Fruit fly (Drosophila melanogaster) whole organism, pupa: Measurements from ENCODE around the gene hfp.

Experiments
- CG12605 ChIP-seq: fragments of 200-800 bp; sonication (Bioruptor generic); IDR thresholded peaks from 2 replicates; pipeline ENCODE4 v1.3.6; 2022; ENCODE audit warnings: missing biosample characterization, missing genetic modification characterization
- CG13204 ChIP-seq: fragments of 200-800 bp; sonication (Bioruptor generic); optimal IDR thresholded peaks from 2 replicates; lab custom pipeline; 2018; ENCODE audit warnings: missing biosample characterization, mild to moderate bottlenecking, missing genetic modification characterization, moderate library complexity
- CG15710 ChIP-seq: fragments of 200-800 bp; sonication (Bioruptor generic); optimal IDR thresholded peaks from 2 replicates; lab custom pipeline; 2018; ENCODE audit warnings: missing biosample characterization, mild to moderate bottlenecking, missing genetic modification characterization, moderate library complexity
- CG17806 ChIP-seq: fragments of 200-800 bp; sonication (Bioruptor generic); optimal IDR thresholded peaks from 2 replicates; lab custom pipeline; 2018; ENCODE audit warnings: missing biosample characterization, mild to moderate bottlenecking, missing genetic modification characterization, moderate library complexity
- CG32121 ChIP-seq: fragments of 200-800 bp; sonication (Bioruptor generic); IDR thresholded peaks from 2 replicates; pipeline ENCODE4 v1.3.6; 2022; ENCODE audit warnings: missing biosample characterization, missing genetic modification characterization
- CG4496 ChIP-seq: fragments of 200-800 bp; sonication (Bioruptor generic); IDR thresholded peaks from 3 replicates; pipeline ENCODE4 v1.3.6; 2022; ENCODE audit warnings: missing biosample characterization, missing genetic modification characterization
- CG9948 ChIP-seq: fragments of 200-800 bp; sonication (Bioruptor generic); optimal IDR thresholded peaks from 2 replicates; lab custom pipeline; 2018; ENCODE audit warnings: missing biosample characterization, mild to moderate bottlenecking, missing genetic modification characterization, moderate library complexity
- D1 ChIP-seq: fragments of 200-800 bp; sonication (Bioruptor generic); optimal IDR thresholded peaks from 2 replicates; lab custom pipeline; 2018; ENCODE audit warnings: missing biosample characterization, mild to moderate bottlenecking, missing genetic modification characterization, moderate library complexity
- EcR ChIP-seq: fragments of 200-800 bp; sonication (Bioruptor generic); optimal IDR thresholded peaks from 3 replicates; lab custom pipeline; 2019; ENCODE audit warnings: missing biosample characterization, missing genetic modification characterization, mild to moderate bottlenecking, moderate library complexity, missing genetic modification reagents
- Pif1B ChIP-seq: fragments of 200-800 bp; sonication (Bioruptor generic); optimal IDR thresholded peaks from 3 replicates; lab custom pipeline; 2016; ENCODE audit warnings: missing biosample characterization, missing genetic modification characterization
- Snoo ChIP-seq: fragments of 200-800 bp; sonication (Bioruptor generic); optimal IDR thresholded peaks from 3 replicates; lab custom pipeline; 2017; ENCODE audit warnings: missing biosample characterization, mild to moderate bottlenecking, missing genetic modification characterization, inconsistent platforms
- fd96Ca ChIP-seq: fragments of 200-800 bp; sonication (Bioruptor generic); IDR thresholded peaks from 3 replicates; pipeline ENCODE4 v1.3.6; 2022; ENCODE audit warnings: missing biosample characterization, missing genetic modification characterization
- rn ChIP-seq: fragments of 200-800 bp; sonication (Bioruptor generic); IDR thresholded peaks from 2 replicates; pipeline ENCODE4 v1.3.6; 2022; ENCODE audit warnings: missing biosample characterization, missing genetic modification characterization

DNA sequence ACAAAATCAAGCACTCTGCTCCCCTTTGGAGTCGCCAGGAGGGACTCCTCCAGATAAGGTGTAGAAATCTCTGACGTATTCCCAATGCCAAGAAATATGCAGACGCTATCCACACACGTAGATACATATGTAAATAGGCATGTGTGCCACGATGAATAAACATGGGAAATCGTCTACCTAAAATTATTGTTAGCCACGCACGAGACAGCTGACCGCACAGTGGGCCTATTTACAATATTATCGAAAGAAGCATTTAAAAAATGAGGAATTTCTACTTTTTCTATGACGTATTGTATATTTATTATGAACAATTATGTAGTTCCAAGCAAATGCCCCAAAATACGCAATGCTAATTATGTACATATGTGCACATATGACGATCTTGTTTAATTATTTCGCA, 46.8 kb upstream of the hfp start:
- TF ChIP-seq CG9948 (tag; lab: Kevin White, UChicago) (no peak), EcR (no peak), fd96Ca (GFP tag; lab: Robert Waterston, UW) (no peak), CG12605 (GFP tag; lab: Robert Waterston, UW) (no peak), Snoo (tag; lab: Kevin White, UChicago) (no peak), D1 (tag; lab: Kevin White, UChicago) (no peak), CG4496 (GFP tag; lab: Robert Waterston, UW) (no peak), rn (GFP tag; lab: Robert Waterston, UW) (no peak), CG15710 (no peak), CG32121 (GFP tag; lab: Robert Waterston, UW) (no peak), CG17806 (tag; lab: Kevin White, UChicago) (no peak), Pif1B (GFP tag; lab: Kevin White, UChicago) (no peak), CG13204 (GFP tag; lab: Kevin White, UChicago) (no peak)
